Worm (Caenorhabditis elegans) whole organism, L4/young adult: ENCODE measurements around the gene mab-5.

Experiments
- dao-5 ChIP-seq: sonication (generic microtip); optimal IDR thresholded peaks from 2 replicates; lab custom pipeline; 2016; ENCODE audit warnings: missing genotype, missing genetic modification characterization, moderate library complexity, missing compliant biosample characterization
- him-1 ChIP-seq: sonication (generic microtip); optimal IDR thresholded peaks from 2 replicates; lab custom pipeline; 2016; ENCODE audit warnings: missing genotype, missing genetic modification reagents, missing genetic modification characterization, missing compliant biosample characterization

DNA sequence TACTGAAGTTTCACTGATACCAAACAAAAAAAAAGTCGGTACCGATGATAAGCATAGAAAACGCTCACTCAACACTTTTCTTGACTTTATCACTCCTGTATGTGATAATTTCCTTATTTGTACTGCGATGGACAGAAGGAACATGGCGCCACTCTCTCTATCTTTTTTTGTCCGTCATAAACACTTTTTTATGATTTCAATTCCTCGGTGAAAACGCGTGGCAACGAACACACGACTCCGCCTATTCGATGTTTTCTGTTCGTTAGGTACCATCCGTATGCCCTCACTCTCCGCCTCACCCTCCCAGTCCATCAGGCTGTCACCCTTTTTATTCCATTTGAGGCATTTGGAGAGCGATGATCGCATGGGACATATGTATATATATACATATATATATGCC is 52.9 kb downstream of the mab-5 start:
- TF ChIP-seq dao-5 = no peak
- no peak for TF ChIP-seq him-1 (tag; lab: Kevin White, UChicago)
